Worm (Caenorhabditis elegans) whole organism, late embryonic: ENCODE data around the gene srlf-18.

Source experiments
- K02D7.2 ChIP-seq: sonication (generic microtip); optimal IDR thresholded peaks from 2 replicates; lab custom pipeline; 2017; ENCODE audit warnings: mild to moderate bottlenecking, missing genetic modification characterization, missing compliant biosample characterization
- K09A11.1 ChIP-seq: sonication (generic microtip); optimal IDR thresholded peaks from 2 replicates; lab custom pipeline; 2017; ENCODE audit warnings: antibody characterized with exemption, mild to moderate bottlenecking, missing genetic modification characterization, missing compliant biosample characterization; ENCODE audit not compliant: insufficient read depth
- ceh-14 ChIP-seq: sonication (generic microtip); optimal IDR thresholded peaks from 2 replicates; lab custom pipeline; 2016; ENCODE audit warnings: missing genotype, missing genetic modification characterization, missing compliant biosample characterization
- ceh-24 ChIP-seq: sonication (generic microtip); optimal IDR thresholded peaks from 2 replicates; lab custom pipeline; 2016; ENCODE audit warnings: mild to moderate bottlenecking, missing genetic modification characterization, missing compliant biosample characterization
- ceh-9 ChIP-seq: sonication (generic microtip); optimal IDR thresholded peaks from 2 replicates; lab custom pipeline; 2016; ENCODE audit warnings: mild to moderate bottlenecking, missing genetic modification characterization, inconsistent platforms, missing compliant biosample characterization
- nhr-11 ChIP-seq: fragments of 150-350 bp; optimal IDR thresholded peaks from 2 replicates; lab custom pipeline; 2014; ENCODE audit warnings: missing biosample characterization, missing genetic modification characterization
- pax-1 ChIP-seq: fragments of 150-350 bp; optimal IDR thresholded peaks from 2 replicates; lab custom pipeline; 2014; ENCODE audit warnings: missing biosample characterization, missing genetic modification characterization
- pros-1 ChIP-seq: fragments of 150-350 bp; optimal IDR thresholded peaks from 2 replicates; lab custom pipeline; 2014; ENCODE audit warnings: missing biosample characterization, missing genetic modification reagents, missing genetic modification characterization
- zip-5 ChIP-seq: sonication (generic microtip); optimal IDR thresholded peaks from 2 replicates; lab custom pipeline; 2016; ENCODE audit warnings: missing genetic modification characterization, missing compliant biosample characterization

DNA sequence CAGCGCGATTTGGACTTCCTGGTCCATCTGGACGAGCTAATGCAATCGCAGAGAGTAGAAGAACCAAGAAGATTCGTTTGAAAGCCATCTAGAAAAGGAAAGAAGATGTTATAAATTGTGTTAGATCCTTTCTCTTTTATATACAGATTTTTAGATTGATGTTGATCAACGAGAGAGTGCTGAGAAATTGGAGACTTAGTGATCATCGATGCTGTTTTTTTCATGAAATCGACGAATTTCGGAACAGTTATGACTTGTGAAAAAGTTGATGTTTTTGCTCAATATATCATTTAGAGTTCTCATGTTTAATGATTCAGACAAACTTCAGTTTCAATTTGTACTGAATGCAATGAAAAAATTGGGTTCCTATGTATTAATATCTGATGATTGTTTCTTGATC, 1.3 kb upstream of the srlf-18 start, which contains the start of gene srlf-17:
- TF ChIP-seq ceh-14 (tag; lab: Kevin White, UChicago) (no peak), K09A11.1 (tag; lab: Kevin White, UChicago) (no peak), zip-5 (tag; lab: Kevin White, UChicago) (no peak), pros-1 (tag; lab: Kevin White, UChicago) (no peak), nhr-11 (tag; lab: Kevin White, UChicago) (no peak), ceh-24 (no peak), ceh-9 (tag; lab: Kevin White, UChicago) (no peak), pax-1 (tag; lab: Kevin White, UChicago) (no peak), K02D7.2 (tag; lab: Kevin White, UChicago) (no peak)
